Worm (Caenorhabditis elegans) whole organism, mixed stage, embryonic: Measurements from ENCODE around the gene Y37E11AL.3.
A peak's percentile ranks its signal among the peaks of the same experiment; 100 is the strongest.

ENCODE experiments used
- M03D4.4 ChIP-seq: sonication (generic microtip); optimal IDR thresholded peaks from 2 replicates; lab custom pipeline; 2017; ENCODE audit warnings: mild to moderate bottlenecking, missing genetic modification characterization, missing compliant biosample characterization
- bed-3 ChIP-seq: fragments of 200-800 bp; sonication (Bioruptor generic); optimal IDR thresholded peaks from 3 replicates; lab custom pipeline; 2018; ENCODE audit warnings: mild to moderate bottlenecking, missing genetic modification characterization, moderate library complexity, missing compliant biosample characterization
- blmp-1 ChIP-seq: fragments of 150-350 bp; optimal IDR thresholded peaks from 2 replicates; lab custom pipeline; 2014; ENCODE audit warnings: missing biosample characterization, missing genetic modification characterization
- ceh-39 ChIP-seq: fragments of 150-350 bp; optimal IDR thresholded peaks from 2 replicates; lab custom pipeline; 2014; ENCODE audit warnings: missing biosample characterization, missing genetic modification characterization
- ceh-43 ChIP-seq: fragments of 200-800 bp; sonication (Bioruptor generic); optimal IDR thresholded peaks from 2 replicates; lab custom pipeline; 2018; ENCODE audit warnings: mild to moderate bottlenecking, missing genetic modification characterization, moderate library complexity, missing compliant biosample characterization
- ceh-83 ChIP-seq: fragments of 200-800 bp; sonication (Bioruptor generic); optimal IDR thresholded peaks from 2 replicates; lab custom pipeline; 2018; ENCODE audit warnings: mild to moderate bottlenecking, missing genetic modification characterization, missing compliant biosample characterization
- ces-1 ChIP-seq: fragments of 150-350 bp; optimal IDR thresholded peaks from 2 replicates; lab custom pipeline; 2014; ENCODE audit warnings: missing biosample characterization, missing genetic modification reagents, missing genetic modification characterization
- cnd-1 ChIP-seq: fragments of 200-800 bp; sonication (Bioruptor generic); optimal IDR thresholded peaks from 2 replicates; lab custom pipeline; 2018; ENCODE audit warnings: mild to moderate bottlenecking, missing genetic modification characterization, missing compliant biosample characterization
- drap-1 ChIP-seq: fragments of 200-800 bp; sonication (Bioruptor generic); optimal IDR thresholded peaks from 3 replicates; lab custom pipeline; 2018; ENCODE audit warnings: mild to moderate bottlenecking, missing genetic modification characterization, missing compliant biosample characterization
- elt-1 ChIP-seq: sonication (generic microtip); optimal IDR thresholded peaks from 2 replicates; lab custom pipeline; 2017; ENCODE audit warnings: missing genetic modification characterization, mild to moderate bottlenecking, missing compliant biosample characterization, antibody characterized with exemption, moderate library complexity, borderline replicate concordance; ENCODE audit not compliant: insufficient read depth
- elt-3 ChIP-seq: fragments of 150-350 bp; optimal IDR thresholded peaks from 2 replicates; lab custom pipeline; 2014; ENCODE audit warnings: missing biosample characterization, missing genetic modification characterization
- flh-1 ChIP-seq: fragments of 200-800 bp; sonication (Bioruptor generic); optimal IDR thresholded peaks from 2 replicates; lab custom pipeline; 2018; ENCODE audit warnings: mild to moderate bottlenecking, missing genetic modification characterization, moderate library complexity, missing compliant biosample characterization
- ham-2 ChIP-seq: fragments of 200-800 bp; sonication (Bioruptor generic); optimal IDR thresholded peaks from 2 replicates; lab custom pipeline; 2018; ENCODE audit warnings: mild to moderate bottlenecking, missing genetic modification characterization, missing compliant biosample characterization
- hlh-1 ChIP-seq: fragments of 150-350 bp; optimal IDR thresholded peaks from 2 replicates; lab custom pipeline; 2014; ENCODE audit warnings: missing biosample characterization, missing genetic modification reagents, missing genetic modification characterization
- lin-13 ChIP-seq: fragments of 150-350 bp; optimal IDR thresholded peaks from 2 replicates; lab custom pipeline; 2014; ENCODE audit warnings: missing biosample characterization, missing genetic modification characterization
- lsy-2 ChIP-seq: fragments of 150-350 bp; optimal IDR thresholded peaks from 2 replicates; lab custom pipeline; 2014; ENCODE audit warnings: missing biosample characterization, missing genetic modification characterization
- mab-5 ChIP-seq: fragments of 150-350 bp; optimal IDR thresholded peaks from 2 replicates; lab custom pipeline; 2014; ENCODE audit warnings: missing biosample characterization, missing genetic modification characterization
- mep-1 ChIP-seq: fragments of 150-350 bp; optimal IDR thresholded peaks from 2 replicates; lab custom pipeline; 2017; ENCODE audit warnings: missing biosample characterization, missing genetic modification reagents, missing genetic modification characterization, inconsistent platforms
- nhr-12 ChIP-seq: fragments of 150-350 bp; optimal IDR thresholded peaks from 2 replicates; lab custom pipeline; 2014; ENCODE audit warnings: missing biosample characterization, missing genetic modification characterization
- nhr-2 ChIP-seq: fragments of 150-350 bp; optimal IDR thresholded peaks from 2 replicates; lab custom pipeline; 2014; ENCODE audit warnings: missing biosample characterization, missing genetic modification characterization
- nhr-237 ChIP-seq: fragments of 150-350 bp; optimal IDR thresholded peaks from 2 replicates; lab custom pipeline; 2014; ENCODE audit warnings: missing biosample characterization, missing genetic modification characterization
- nhr-28 ChIP-seq: fragments of 150-350 bp; optimal IDR thresholded peaks from 2 replicates; lab custom pipeline; 2014; ENCODE audit warnings: missing biosample characterization, missing genetic modification characterization
- pha-4 ChIP-seq: fragments of 150-350 bp; optimal IDR thresholded peaks from 2 replicates; lab custom pipeline; 2018; ENCODE audit warnings: missing biosample characterization, missing genetic modification reagents, missing genetic modification characterization
- sem-2 ChIP-seq: fragments of 200-800 bp; sonication (Bioruptor generic); optimal IDR thresholded peaks from 2 replicates; lab custom pipeline; 2018; ENCODE audit warnings: mild to moderate bottlenecking, missing genetic modification characterization, missing compliant biosample characterization
- snpc-4 ChIP-seq: fragments of 150-350 bp; optimal IDR thresholded peaks from 2 replicates; lab custom pipeline; 2014; ENCODE audit warnings: missing biosample characterization, missing genetic modification characterization
- sptf-1 ChIP-seq: sonication (generic microtip); optimal IDR thresholded peaks from 2 replicates; lab custom pipeline; 2017; ENCODE audit warnings: mild to moderate bottlenecking, missing genetic modification characterization, moderate library complexity, missing compliant biosample characterization
- unc-39 ChIP-seq: fragments of 150-350 bp; optimal IDR thresholded peaks from 2 replicates; lab custom pipeline; 2014; ENCODE audit warnings: missing biosample characterization, missing genetic modification characterization
- unc-62 ChIP-seq: fragments of 150-350 bp; optimal IDR thresholded peaks from 2 replicates; lab custom pipeline; 2014; ENCODE audit warnings: missing biosample characterization, missing genetic modification reagents, missing genetic modification characterization
- zip-8 ChIP-seq: fragments of 150-350 bp; optimal IDR thresholded peaks from 2 replicates; lab custom pipeline; 2014; ENCODE audit warnings: missing biosample characterization, missing genetic modification characterization
- ztf-11 ChIP-seq: fragments of 150-350 bp; optimal IDR thresholded peaks from 2 replicates; lab custom pipeline; 2014; ENCODE audit warnings: missing biosample characterization, missing genetic modification characterization

Y37E11AL.3 gene

ce11 chrIV:3709200-3709599 is 14.5 kb downstream of the Y37E11AL.3 start, which contains the start of gene Y37E11AL.1:
Gene Y37E11AL.1 (plus strand): TSS chrIV:3709500.
- TF ChIP-seq nhr-2 (tag; lab: Kevin White, UChicago) (no peak), nhr-28 (no peak)

ce11 chrIV:3710737-3711136 is 16.0 kb downstream of the Y37E11AL.3 start:
- TF ChIP-seq zip-8 (tag; lab: Kevin White, UChicago) (peak; percentile 94), snpc-4 (tag; lab: Kevin White, UChicago) (no peak), pha-4 (tag; lab: Kevin White, UChicago) (no peak), elt-1 (no peak), ces-1 (no peak), ceh-43 (GFP tag; lab: Kevin White, UChicago) (no peak), lin-13 (tag; lab: Kevin White, UChicago) (no peak)
- TF ChIP-seq, all 35 proteins: peak for 1

ce11 chrIV:3719057-3719456 is 24.3 kb downstream of the Y37E11AL.3 start, which contains the start of gene Y37E11AM.3:
Gene Y37E11AM.3 (minus strand): TSS chrIV:3719157.
- TF ChIP-seq mep-1 (tag; lab: Kevin White, UChicago) (no peak), sem-2 (no peak), pha-4 (tag; lab: Kevin White, UChicago) (no peak), flh-1 (GFP tag; lab: Kevin White, UChicago) (no peak), unc-39 (tag; lab: Kevin White, UChicago) (no peak), drap-1 (GFP tag; lab: Kevin White, UChicago) (no peak), zip-8 (tag; lab: Kevin White, UChicago) (no peak), M03D4.4 (tag; lab: Kevin White, UChicago) (no peak), lsy-2 (tag; lab: Kevin White, UChicago) (no peak), unc-62 (GFP tag; lab: Kevin White, UChicago) (no peak), ceh-43 (GFP tag; lab: Kevin White, UChicago) (no peak), ceh-83 (GFP tag; lab: Kevin White, UChicago) (no peak), blmp-1 (tag; lab: Kevin White, UChicago) (no peak)

- no peak for TF ChIP-seq bed-3 (GFP tag; lab: Kevin White, UChicago)
- peak; percentile 72 for TF ChIP-seq pha-4 (tag; lab: Kevin White, UChicago)
Measured at ce11 chrIV:3720644-3721043, 25.9 kb downstream of the Y37E11AL.3 start.

- no peak for TF ChIP-seq ceh-39 (tag; lab: Kevin White, UChicago)
- TF ChIP-seq lin-13 (tag; lab: Kevin White, UChicago): no peak
- no peak for TF ChIP-seq ztf-11 (tag; lab: Kevin White, UChicago)
- no peak for TF ChIP-seq bed-3 (GFP tag; lab: Kevin White, UChicago)
- no peak for TF ChIP-seq unc-62 (GFP tag; lab: Kevin White, UChicago)
- TF ChIP-seq ces-1: no peak
- no peak for TF ChIP-seq zip-8 (tag; lab: Kevin White, UChicago)
- TF ChIP-seq mab-5: no peak
- no peak for TF ChIP-seq nhr-2 (tag; lab: Kevin White, UChicago)
- no peak for TF ChIP-seq cnd-1 (tag; lab: Kevin White, UChicago)
Measured at ce11 chrIV:3721973-3722372, 27.2 kb downstream of the Y37E11AL.3 start.

ce11 chrIV:3722690-3723089 is 28.0 kb downstream of the Y37E11AL.3 start, which contains the start of gene Y37E11AM.4:
Gene Y37E11AM.4 (minus strand): TSS chrIV:3722790.
- no peak for TF ChIP-seq nhr-12
- no peak for TF ChIP-seq mab-5
- no peak for TF ChIP-seq ham-2 (GFP tag; lab: Kevin White, UChicago)
- TF ChIP-seq lin-13 (tag; lab: Kevin White, UChicago): no peak
- TF ChIP-seq hlh-1: no peak
- no peak for TF ChIP-seq elt-3 (tag; lab: Kevin White, UChicago)
- TF ChIP-seq nhr-2 (tag; lab: Kevin White, UChicago): no peak
- no peak for TF ChIP-seq elt-1

- TF ChIP-seq nhr-237: no peak
- no peak for TF ChIP-seq unc-39 (tag; lab: Kevin White, UChicago)
- no peak for TF ChIP-seq lsy-2 (tag; lab: Kevin White, UChicago)
- no peak for TF ChIP-seq cnd-1 (tag; lab: Kevin White, UChicago)
- no peak for TF ChIP-seq ceh-83 (GFP tag; lab: Kevin White, UChicago)
- TF ChIP-seq mab-5: no peak
- TF ChIP-seq elt-3 (tag; lab: Kevin White, UChicago): no peak
- no peak for TF ChIP-seq sptf-1 (tag; lab: Kevin White, UChicago)
- TF ChIP-seq nhr-12: no peak
- no peak for TF ChIP-seq nhr-2 (tag; lab: Kevin White, UChicago)
- no peak for TF ChIP-seq ztf-11 (tag; lab: Kevin White, UChicago)
- no peak for TF ChIP-seq ces-1
- no peak for TF ChIP-seq ceh-39 (tag; lab: Kevin White, UChicago)
- TF ChIP-seq blmp-1 (tag; lab: Kevin White, UChicago): no peak
Measured at ce11 chrIV:3725361-3725760, 30.6 kb downstream of the Y37E11AL.3 start, which contains the start of gene Y37E11AM.2. Gene Y37E11AM.2 (minus strand): TSS chrIV:3725461.
